Fruit fly (Drosophila melanogaster) whole organism, embryonic: ENCODE measurements around the gene CG42571.

Experiments used
- CG10274 ChIP-seq: fragments of 200-800 bp; sonication (Bioruptor generic); optimal IDR thresholded peaks from 3 replicates; lab custom pipeline; 2017; ENCODE audit warnings: missing biosample characterization, mild to moderate bottlenecking, missing genetic modification characterization
- CG10959 ChIP-seq: fragments of 200-800 bp; sonication (Bioruptor generic); IDR thresholded peaks from 2 replicates; pipeline ENCODE4 v1.3.6; 2022; ENCODE audit warnings: missing biosample characterization, missing genetic modification characterization
- CG11456 ChIP-seq: fragments of 200-800 bp; sonication (Bioruptor generic); IDR thresholded peaks from 3 replicates; pipeline ENCODE4 v1.3.6; 2022; ENCODE audit warnings: missing biosample characterization, missing genetic modification characterization
- CG12155 ChIP-seq: fragments of 200-800 bp; sonication (Bioruptor generic); optimal IDR thresholded peaks from 3 replicates; lab custom pipeline; 2016; ENCODE audit warnings: missing biosample characterization, missing genetic modification characterization
- CG13894 ChIP-seq: fragments of 200-800 bp; sonication (Bioruptor generic); optimal IDR thresholded peaks from 3 replicates; lab custom pipeline; 2018; ENCODE audit warnings: missing biosample characterization, mild to moderate bottlenecking, missing genetic modification characterization, moderate library complexity
- CG15696 ChIP-seq: fragments of 200-800 bp; sonication (Bioruptor generic); optimal IDR thresholded peaks from 2 replicates; lab custom pipeline; 2019; ENCODE audit warnings: missing biosample characterization, mild to moderate bottlenecking, missing genetic modification characterization, moderate library complexity
- CG17385 ChIP-seq: fragments of 200-800 bp; sonication (Bioruptor generic); optimal IDR thresholded peaks from 3 replicates; lab custom pipeline; 2018; ENCODE audit warnings: missing biosample characterization, mild to moderate bottlenecking, missing genetic modification characterization
- CG17612 ChIP-seq: fragments of 200-800 bp; sonication (Bioruptor generic); IDR thresholded peaks from 2 replicates; pipeline ENCODE4 v1.3.6; 2022; ENCODE audit warnings: missing biosample characterization, missing genetic modification characterization
- CG17802 ChIP-seq: fragments of 200-800 bp; sonication (Bioruptor generic); optimal IDR thresholded peaks from 2 replicates; lab custom pipeline; 2018; ENCODE audit warnings: missing biosample characterization, mild to moderate bottlenecking, missing genetic modification characterization, moderate library complexity
- CG18011 ChIP-seq: fragments of 200-800 bp; sonication (Bioruptor generic); optimal IDR thresholded peaks from 2 replicates; lab custom pipeline; 2017; ENCODE audit warnings: missing biosample characterization, missing genetic modification characterization, mild to moderate bottlenecking, moderate library complexity, missing genotype
- CG18476 ChIP-seq: fragments of 200-800 bp; sonication (Bioruptor generic); optimal IDR thresholded peaks from 2 replicates; lab custom pipeline; 2016; ENCODE audit warnings: missing biosample characterization, mild to moderate bottlenecking, missing genetic modification characterization
- CG2116 ChIP-seq: fragments of 200-800 bp; sonication (Bioruptor generic); optimal IDR thresholded peaks from 3 replicates; lab custom pipeline; 2018; ENCODE audit warnings: missing biosample characterization, mild to moderate bottlenecking, missing genetic modification characterization
- CG3163 ChIP-seq: fragments of 200-800 bp; sonication (Bioruptor generic); optimal IDR thresholded peaks from 3 replicates; lab custom pipeline; 2016; ENCODE audit warnings: missing biosample characterization, missing genetic modification characterization
- CG32532 ChIP-seq: fragments of 200-800 bp; sonication (Bioruptor generic); IDR thresholded peaks from 2 replicates; pipeline ENCODE4 v1.3.6; 2022; ENCODE audit warnings: missing biosample characterization, missing genetic modification characterization
- CG32767 ChIP-seq: fragments of 200-800 bp; sonication (Bioruptor generic); IDR thresholded peaks from 2 replicates; pipeline ENCODE4 v1.3.6; 2022; ENCODE audit warnings: missing biosample characterization, missing genetic modification characterization
- CG6254 ChIP-seq: fragments of 200-800 bp; sonication (Bioruptor generic); optimal IDR thresholded peaks from 3 replicates; lab custom pipeline; 2017; ENCODE audit warnings: mild to moderate bottlenecking, missing biosample characterization, missing genetic modification reagents, missing genetic modification characterization
- CG6654 ChIP-seq: fragments of 200-800 bp; sonication (Bioruptor generic); optimal IDR thresholded peaks from 2 replicates; lab custom pipeline; 2017; ENCODE audit warnings: missing biosample characterization, mild to moderate bottlenecking, missing genetic modification characterization
- CG7928 ChIP-seq: fragments of 200-800 bp; sonication (Bioruptor generic); optimal IDR thresholded peaks from 2 replicates; lab custom pipeline; 2017; ENCODE audit warnings: missing biosample characterization, mild to moderate bottlenecking, missing genetic modification characterization
- CG9797 ChIP-seq: fragments of 200-800 bp; sonication (Bioruptor generic); optimal IDR thresholded peaks from 3 replicates; lab custom pipeline; 2018; ENCODE audit warnings: missing biosample characterization, mild to moderate bottlenecking, missing genetic modification characterization
- CHES-1-like ChIP-seq: fragments of 200-800 bp; sonication (Bioruptor generic); optimal IDR thresholded peaks from 2 replicates; lab custom pipeline; 2016; ENCODE audit warnings: missing biosample characterization, missing genetic modification characterization
- Dp ChIP-seq: fragments of 200-800 bp; sonication (Bioruptor generic); optimal IDR thresholded peaks from 2 replicates; lab custom pipeline; 2018; ENCODE audit warnings: missing biosample characterization, mild to moderate bottlenecking, missing genetic modification characterization, moderate library complexity
- Ets97D ChIP-seq: fragments of 200-800 bp; sonication (Bioruptor generic); optimal IDR thresholded peaks from 3 replicates; lab custom pipeline; 2016; ENCODE audit warnings: missing biosample characterization, missing genetic modification characterization
- HLH4C ChIP-seq: fragments of 200-800 bp; sonication (Bioruptor generic); IDR thresholded peaks from 3 replicates; pipeline ENCODE4 v1.3.6; 2022; ENCODE audit warnings: missing biosample characterization, missing genetic modification characterization; ENCODE audit not compliant: partially characterized antibody
- HLH54F ChIP-seq: fragments of 200-800 bp; sonication (Bioruptor generic); optimal IDR thresholded peaks from 3 replicates; lab custom pipeline; 2016; ENCODE audit warnings: missing biosample characterization, missing genetic modification characterization
- Hmr ChIP-seq: fragments of 200-800 bp; sonication (Bioruptor generic); optimal IDR thresholded peaks from 3 replicates; lab custom pipeline; 2017; ENCODE audit warnings: mild to moderate bottlenecking, missing biosample characterization, missing genetic modification reagents, missing genetic modification characterization
- Hr3 ChIP-seq: fragments of 200-800 bp; sonication (Bioruptor generic); optimal IDR thresholded peaks from 3 replicates; lab custom pipeline; 2016; ENCODE audit warnings: missing biosample characterization, missing genetic modification characterization
- Nf-YC ChIP-seq: fragments of 200-800 bp; optimal IDR thresholded peaks from 3 replicates; lab custom pipeline; 2019; ENCODE audit warnings: missing biosample characterization, mild to moderate bottlenecking, missing genetic modification characterization, moderate library complexity
- Ptx1 ChIP-seq: fragments of 200-800 bp; sonication (Bioruptor generic); IDR thresholded peaks from 2 replicates; pipeline ENCODE4 v1.3.6; 2022; ENCODE audit warnings: missing biosample characterization, missing genetic modification characterization
- Spps ChIP-seq: fragments of 200-800 bp; sonication (Bioruptor generic); optimal IDR thresholded peaks from 2 replicates; lab custom pipeline; 2018; ENCODE audit warnings: missing biosample characterization, mild to moderate bottlenecking, missing genetic modification characterization
- Xbp1 ChIP-seq: fragments of 200-800 bp; sonication (Bioruptor generic); optimal IDR thresholded peaks from 3 replicates; lab custom pipeline; 2016; ENCODE audit warnings: missing biosample characterization, mild to moderate bottlenecking, missing genetic modification characterization
- Xrp1 ChIP-seq: fragments of 200-800 bp; sonication (Bioruptor generic); IDR thresholded peaks from 2 replicates; pipeline ENCODE4 v1.3.6; 2022; ENCODE audit warnings: missing biosample characterization, missing genetic modification characterization
- ac ChIP-seq: fragments of 200-800 bp; sonication (Bioruptor generic); optimal IDR thresholded peaks from 3 replicates; lab custom pipeline; 2017; ENCODE audit warnings: missing biosample characterization, mild to moderate bottlenecking, missing genetic modification characterization
- ash1 ChIP-seq: fragments of 200-800 bp; sonication (Bioruptor generic); optimal IDR thresholded peaks from 2 replicates; lab custom pipeline; 2018; ENCODE audit warnings: missing biosample characterization, mild to moderate bottlenecking, missing genetic modification characterization
- az2 ChIP-seq: fragments of 200-800 bp; sonication (Bioruptor generic); optimal IDR thresholded peaks from 3 replicates; lab custom pipeline; 2016; ENCODE audit warnings: missing biosample characterization, missing genetic modification characterization
- btn ChIP-seq: fragments of 200-800 bp; sonication (Bioruptor generic); optimal IDR thresholded peaks from 2 replicates; lab custom pipeline; 2016; ENCODE audit warnings: missing biosample characterization, missing genetic modification characterization
- ci ChIP-seq: fragments of 200-800 bp; sonication (Bioruptor generic); IDR thresholded peaks from 3 replicates; pipeline ENCODE4 v1.3.6; 2022; ENCODE audit warnings: missing biosample characterization, missing genetic modification characterization
- croc ChIP-seq: fragments of 200-800 bp; sonication (Bioruptor generic); conservative IDR thresholded peaks from 3 replicates; pipeline ENCODE4 v1.3.6; 2022; ENCODE audit warnings: missing biosample characterization, missing genetic modification characterization
- dan ChIP-seq: fragments of 200-800 bp; sonication (Bioruptor generic); IDR thresholded peaks from 2 replicates; pipeline ENCODE4 v1.3.6; 2022; ENCODE audit warnings: missing biosample characterization, missing genetic modification characterization
- grn ChIP-seq: fragments of 200-800 bp; sonication (Bioruptor generic); optimal IDR thresholded peaks from 3 replicates; lab custom pipeline; 2017; ENCODE audit warnings: missing biosample characterization, missing genetic modification characterization
- inv ChIP-seq: fragments of 200-800 bp; sonication (Bioruptor generic); IDR thresholded peaks from 2 replicates; pipeline ENCODE4 v1.3.6; 2022; ENCODE audit warnings: missing biosample characterization, missing genetic modification characterization; ENCODE audit not compliant: partially characterized antibody
- lbe ChIP-seq: fragments of 200-800 bp; sonication (Bioruptor generic); optimal IDR thresholded peaks from 2 replicates; lab custom pipeline; 2016; ENCODE audit warnings: missing biosample characterization, mild to moderate bottlenecking, missing genetic modification characterization
- luna ChIP-seq: fragments of 200-800 bp; sonication (Bioruptor generic); optimal IDR thresholded peaks from 2 replicates; lab custom pipeline; 2016; ENCODE audit warnings: missing biosample characterization, missing genetic modification characterization
- maf-S ChIP-seq: fragments of 200-800 bp; sonication (Bioruptor generic); optimal IDR thresholded peaks from 2 replicates; lab custom pipeline; 2016; ENCODE audit warnings: missing biosample characterization, missing genetic modification characterization
- mirr ChIP-seq: fragments of 200-800 bp; sonication (Bioruptor generic); optimal IDR thresholded peaks from 3 replicates; lab custom pipeline; 2018; ENCODE audit warnings: missing biosample characterization, mild to moderate bottlenecking, missing genetic modification characterization
- onecut ChIP-seq: fragments of 200-800 bp; sonication (Bioruptor generic); IDR thresholded peaks from 2 replicates; pipeline ENCODE4 v1.3.6; 2022; ENCODE audit warnings: missing biosample characterization, missing genetic modification characterization
- pum ChIP-seq: fragments of 200-800 bp; sonication (Bioruptor generic); optimal IDR thresholded peaks from 2 replicates; lab custom pipeline; 2016; ENCODE audit warnings: missing biosample characterization, missing genetic modification characterization
- ro ChIP-seq: fragments of 200-800 bp; sonication (Bioruptor generic); IDR thresholded peaks from 2 replicates; pipeline ENCODE4 v1.3.6; 2022; ENCODE audit warnings: missing biosample characterization, missing genetic modification characterization
- so ChIP-seq: fragments of 200-800 bp; sonication (Bioruptor generic); IDR thresholded peaks from 3 replicates; pipeline ENCODE4 v1.3.6; 2022; ENCODE audit warnings: missing biosample characterization, missing genetic modification characterization
- sob ChIP-seq: fragments of 200-800 bp; sonication (Bioruptor generic); IDR thresholded peaks from 2 replicates; pipeline ENCODE4 v1.3.6; 2022; ENCODE audit warnings: missing biosample characterization, missing genetic modification characterization
- tna ChIP-seq: fragments of 200-800 bp; sonication (Bioruptor generic); IDR thresholded peaks from 2 replicates; pipeline ENCODE4 v1.3.6; 2022; ENCODE audit warnings: missing biosample characterization, missing genetic modification characterization; ENCODE audit not compliant: partially characterized antibody
- trem ChIP-seq: fragments of 200-800 bp; optimal IDR thresholded peaks from 3 replicates; lab custom pipeline; 2019; ENCODE audit warnings: missing biosample characterization, mild to moderate bottlenecking, missing genetic modification characterization, moderate library complexity

The CG42571 gene

dm6 chr3L:15728195-15728594 is 11.9 kb downstream of the CG42571 start, which contains the start of gene comm (continued):
- TF ChIP-seq croc (GFP tag; lab: Robert Waterston, UW): no peak
- TF ChIP-seq CG18011 (GFP tag; lab: Kevin White, UChicago): no peak
- TF ChIP-seq CG12155 (GFP tag; lab: Kevin White, UChicago): no peak
- TF ChIP-seq Dp: no peak
- TF ChIP-seq ci (GFP tag; lab: Robert Waterston, UW): peak; percentile 72; the same call in 1 of the 3 replicates
- no peak for TF ChIP-seq lbe (GFP tag; lab: Kevin White, UChicago)
- peak; percentile 71; the same call in 2 of the 3 replicates for TF ChIP-seq CG11456
- TF ChIP-seq CG13894 (tag; lab: Kevin White, UChicago): peak; percentile 69
- no peak for TF ChIP-seq Xbp1 (GFP tag; lab: Kevin White, UChicago)
- peak; percentile 48 for TF ChIP-seq CG17385 (GFP tag; lab: Kevin White, UChicago)
- peak; percentile 71; the same call in 1 of the 2 replicates for TF ChIP-seq tna (GFP tag; lab: Robert Waterston, UW)
- TF ChIP-seq Hmr (GFP tag; lab: Kevin White, UChicago): peak; percentile 28
- TF ChIP-seq dan (GFP tag; lab: Robert Waterston, UW): no peak
- TF ChIP-seq ro (GFP tag; lab: Robert Waterston, UW): no peak
- no peak for TF ChIP-seq inv (GFP tag; lab: Robert Waterston, UW)
- TF ChIP-seq ac (GFP tag; lab: Kevin White, UChicago): peak; percentile 1
- TF ChIP-seq onecut (GFP tag; lab: Robert Waterston, UW): 0 out of 2 replicates have a peak, but pooled peaks have one; percentile 41
- TF ChIP-seq CG32767 (GFP tag; lab: Robert Waterston, UW): no peak
- no peak for TF ChIP-seq CG10959
- peak; percentile 13 for TF ChIP-seq grn (GFP tag; lab: Kevin White, UChicago)
- peak; percentile 55; the same call in 2 of the 3 replicates for TF ChIP-seq HLH4C
- no peak for TF ChIP-seq Ptx1 (GFP tag; lab: Robert Waterston, UW)
- TF ChIP-seq CG6254 (GFP tag; lab: Kevin White, UChicago): no peak
- no peak for TF ChIP-seq HLH54F
- no peak for TF ChIP-seq Hr3
- TF ChIP-seq Nf-YC: peak; percentile 17
- no peak for TF ChIP-seq Ets97D (GFP tag; lab: Kevin White, UChicago)
- TF ChIP-seq CG7928: no peak
- peak; percentile 2 for TF ChIP-seq btn
- TF ChIP-seq CG3163 (GFP tag; lab: Kevin White, UChicago): no peak
- TF ChIP-seq Spps: no peak
- no peak for TF ChIP-seq CG6654 (GFP tag; lab: Kevin White, UChicago)
- no peak for TF ChIP-seq CHES-1-like (GFP tag; lab: Kevin White, UChicago)
- TF ChIP-seq maf-S (GFP tag; lab: Kevin White, UChicago): no peak
- TF ChIP-seq mirr (GFP tag; lab: Kevin White, UChicago): peak; percentile 44
- TF ChIP-seq trem (tag; lab: Kevin White, UChicago): peak; percentile 8
- TF ChIP-seq CG9797 (GFP tag; lab: Kevin White, UChicago): no peak
- TF ChIP-seq Xrp1: peak; percentile 30; the same call in 1 of the 2 replicates
- TF ChIP-seq CG15696 (tag; lab: Kevin White, UChicago): no peak
- TF ChIP-seq CG2116 (GFP tag; lab: Kevin White, UChicago): no peak
- no peak for TF ChIP-seq CG10274 (GFP tag; lab: Kevin White, UChicago)
- TF ChIP-seq az2 (GFP tag; lab: Kevin White, UChicago): no peak
- peak; percentile 73 for TF ChIP-seq ash1
- peak; percentile 40; the same call in 1 of the 2 replicates for TF ChIP-seq sob
- TF ChIP-seq CG32532 (GFP tag; lab: Robert Waterston, UW): peak; percentile 46; the same call in 1 of the 2 replicates
- TF ChIP-seq pum (GFP tag; lab: Kevin White, UChicago): no peak
- TF ChIP-seq so (GFP tag; lab: Robert Waterston, UW): 0 out of 3 replicates have a peak, but pooled peaks have one; percentile 70
- TF ChIP-seq CG18476 (GFP tag; lab: Kevin White, UChicago): no peak
- TF ChIP-seq luna (GFP tag; lab: Kevin White, UChicago): no peak
- no peak for TF ChIP-seq CG17612 (GFP tag; lab: Robert Waterston, UW)
- no peak for TF ChIP-seq CG17802 (tag; lab: Kevin White, UChicago)
